Worm (Caenorhabditis elegans) whole organism, late embryonic: ENCODE data around the gene C40A11.8.

ENCODE experiments used
- C38D4.7 ChIP-seq: fragments of 200-800 bp; sonication (Bioruptor generic); optimal IDR thresholded peaks from 2 replicates; lab custom pipeline; 2018; ENCODE audit warnings: mild to moderate bottlenecking, missing genetic modification characterization, moderate library complexity, missing compliant biosample characterization
- F13H6.1 ChIP-seq: sonication (generic microtip); optimal IDR thresholded peaks from 2 replicates; lab custom pipeline; 2016; ENCODE audit warnings: missing genetic modification characterization, missing compliant biosample characterization
- T23F11.4 ChIP-seq: fragments of 200-800 bp; sonication (Bioruptor generic); optimal IDR thresholded peaks from 2 replicates; lab custom pipeline; 2018; ENCODE audit warnings: mild to moderate bottlenecking, missing genetic modification characterization, missing compliant biosample characterization
- Y22D7AL.16 ChIP-seq: sonication (generic microtip); optimal IDR thresholded peaks from 2 replicates; lab custom pipeline; 2016; ENCODE audit warnings: missing genetic modification characterization, missing compliant biosample characterization
- ceh-22 ChIP-seq: sonication (generic microtip); optimal IDR thresholded peaks from 2 replicates; lab custom pipeline; 2017; ENCODE audit warnings: missing biosample characterization, missing genetic modification characterization
- ceh-24 ChIP-seq: sonication (generic microtip); optimal IDR thresholded peaks from 2 replicates; lab custom pipeline; 2016; ENCODE audit warnings: mild to moderate bottlenecking, missing genetic modification characterization, missing compliant biosample characterization
- ceh-9 ChIP-seq: sonication (generic microtip); optimal IDR thresholded peaks from 2 replicates; lab custom pipeline; 2016; ENCODE audit warnings: mild to moderate bottlenecking, missing genetic modification characterization, inconsistent platforms, missing compliant biosample characterization
- che-1 ChIP-seq: sonication (generic microtip); optimal IDR thresholded peaks from 2 replicates; lab custom pipeline; 2016; ENCODE audit warnings: mild to moderate bottlenecking, missing genetic modification characterization, missing compliant biosample characterization
- dve-1 ChIP-seq: sonication (generic microtip); optimal IDR thresholded peaks from 2 replicates; lab custom pipeline; 2017; ENCODE audit warnings: antibody characterized with exemption, mild to moderate bottlenecking, missing genetic modification characterization, missing compliant biosample characterization
- elt-4 ChIP-seq: sonication (generic microtip); optimal IDR thresholded peaks from 2 replicates; lab custom pipeline; 2016; ENCODE audit warnings: missing genetic modification characterization, missing compliant biosample characterization
- ets-4 ChIP-seq: sonication (generic microtip); optimal IDR thresholded peaks from 2 replicates; lab custom pipeline; 2016; ENCODE audit warnings: missing genetic modification characterization, missing compliant biosample characterization
- eyg-1 ChIP-seq: sonication (generic microtip); optimal IDR thresholded peaks from 2 replicates; lab custom pipeline; 2016; ENCODE audit warnings: missing genotype, missing genetic modification characterization, missing compliant biosample characterization
- fax-1 ChIP-seq: sonication (generic microtip); optimal IDR thresholded peaks from 2 replicates; lab custom pipeline; 2016; ENCODE audit warnings: missing genotype, missing genetic modification characterization, missing compliant biosample characterization
- fkh-10 ChIP-seq: fragments of 150-350 bp; optimal IDR thresholded peaks from 2 replicates; lab custom pipeline; 2014; ENCODE audit warnings: missing biosample characterization, missing genetic modification reagents, missing genetic modification characterization
- gmeb-2 ChIP-seq: sonication (generic microtip); optimal IDR thresholded peaks from 2 replicates; lab custom pipeline; 2016; ENCODE audit warnings: missing genetic modification characterization, inconsistent platforms, missing compliant biosample characterization
- hlh-6 ChIP-seq: sonication (generic microtip); optimal IDR thresholded peaks from 2 replicates; lab custom pipeline; 2016; ENCODE audit warnings: missing genotype, missing genetic modification characterization, missing compliant biosample characterization
- hlh-8 ChIP-seq: sonication (generic microtip); optimal IDR thresholded peaks from 2 replicates; lab custom pipeline; 2016; ENCODE audit warnings: missing genotype, missing genetic modification characterization, missing compliant biosample characterization
- lin-11 ChIP-seq: fragments of 200-800 bp; sonication (Bioruptor generic); optimal IDR thresholded peaks from 2 replicates; lab custom pipeline; 2018; ENCODE audit warnings: mild to moderate bottlenecking, missing genetic modification characterization, missing compliant biosample characterization
- madf-2 ChIP-seq: sonication (generic microtip); optimal IDR thresholded peaks from 2 replicates; lab custom pipeline; 2017; ENCODE audit warnings: missing genetic modification characterization, missing compliant biosample characterization
- mec-3 ChIP-seq: sonication (generic microtip); optimal IDR thresholded peaks from 2 replicates; lab custom pipeline; 2016; ENCODE audit warnings: borderline replicate concordance, missing genetic modification characterization, missing compliant biosample characterization
- nfya-1 ChIP-seq: sonication (generic microtip); optimal IDR thresholded peaks from 2 replicates; lab custom pipeline; 2017; ENCODE audit warnings: missing genetic modification characterization, mild to moderate bottlenecking, missing compliant biosample characterization, antibody characterized with exemption, moderate library complexity
- npax-4 ChIP-seq: sonication (generic microtip); optimal IDR thresholded peaks from 2 replicates; lab custom pipeline; 2016; ENCODE audit warnings: missing genetic modification characterization, missing compliant biosample characterization
- pag-3 ChIP-seq: sonication (generic microtip); optimal IDR thresholded peaks from 2 replicates; lab custom pipeline; 2016; ENCODE audit warnings: missing compliant biosample characterization, missing genetic modification characterization, borderline replicate concordance
- pat-9 ChIP-seq: fragments of 200-800 bp; sonication (Bioruptor generic); optimal IDR thresholded peaks from 2 replicates; lab custom pipeline; 2018; ENCODE audit warnings: mild to moderate bottlenecking, missing genetic modification characterization, moderate library complexity, missing compliant biosample characterization
- pha-2 ChIP-seq: sonication (generic microtip); optimal IDR thresholded peaks from 2 replicates; lab custom pipeline; 2017; ENCODE audit warnings: mild to moderate bottlenecking, missing genetic modification characterization, missing compliant biosample characterization
- pha-4 ChIP-seq: fragments of 150-350 bp; optimal IDR thresholded peaks from 2 replicates; lab custom pipeline; 2018; ENCODE audit warnings: missing biosample characterization, missing genetic modification reagents, missing genetic modification characterization
- pqm-1 ChIP-seq: sonication (generic microtip); optimal IDR thresholded peaks from 2 replicates; lab custom pipeline; 2016; ENCODE audit warnings: missing genetic modification characterization, missing compliant biosample characterization
- pros-1 ChIP-seq: fragments of 150-350 bp; optimal IDR thresholded peaks from 2 replicates; lab custom pipeline; 2014; ENCODE audit warnings: missing biosample characterization, missing genetic modification reagents, missing genetic modification characterization
- sdc-2 ChIP-seq: sonication (generic microtip); optimal IDR thresholded peaks from 2 replicates; lab custom pipeline; 2016; ENCODE audit warnings: missing genotype, missing genetic modification characterization, missing compliant biosample characterization
- sox-2 ChIP-seq: fragments of 200-800 bp; sonication (Bioruptor generic); IDR thresholded peaks from 2 replicates; pipeline ENCODE4 v1.3.6; 2022; ENCODE audit warnings: missing genetic modification reagents, missing genetic modification characterization, missing compliant biosample characterization
- sox-4 ChIP-seq: sonication (generic microtip); optimal IDR thresholded peaks from 2 replicates; lab custom pipeline; 2017; ENCODE audit warnings: mild to moderate bottlenecking, missing genetic modification characterization, inconsistent platforms, missing compliant biosample characterization
- syd-9 ChIP-seq: sonication (generic microtip); optimal IDR thresholded peaks from 2 replicates; lab custom pipeline; 2016; ENCODE audit warnings: mild to moderate bottlenecking, missing genetic modification characterization, moderate library complexity, missing compliant biosample characterization
- unc-42 ChIP-seq: sonication (generic microtip); optimal IDR thresholded peaks from 2 replicates; lab custom pipeline; 2016; ENCODE audit warnings: missing genotype, missing genetic modification characterization, missing compliant biosample characterization
- unc-86 ChIP-seq: sonication (generic microtip); optimal IDR thresholded peaks from 2 replicates; lab custom pipeline; 2016; ENCODE audit warnings: missing genetic modification characterization, missing compliant biosample characterization
- zip-5 ChIP-seq: sonication (generic microtip); optimal IDR thresholded peaks from 2 replicates; lab custom pipeline; 2016; ENCODE audit warnings: missing genetic modification characterization, missing compliant biosample characterization

Gene C40A11.8

ce11 chrII:2122762-2123161 lies 28.0 kb downstream of the C40A11.8 start:
- TF ChIP-seq C38D4.7 (GFP tag; lab: Kevin White, UChicago) = no peak
- no peak for TF ChIP-seq lin-11 (tag; lab: Kevin White, UChicago)
- TF ChIP-seq pqm-1 (tag; lab: Kevin White, UChicago) = no peak
- TF ChIP-seq pha-4 = no peak
- TF ChIP-seq pat-9 (tag; lab: Kevin White, UChicago) = no peak

ce11 chrII:2122091-2122490 lies 28.6 kb downstream of the C40A11.8 start, which contains the start of gene math-37:
Gene math-37 (minus strand): TSS chrII:2122191.
- TF ChIP-seq sdc-2 (tag; lab: Kevin White, UChicago) = no peak
- TF ChIP-seq pat-9 (tag; lab: Kevin White, UChicago) = no peak
- TF ChIP-seq mec-3 (tag; lab: Kevin White, UChicago) = no peak
- TF ChIP-seq nfya-1 (tag; lab: Kevin White, UChicago) = no peak
- no peak for TF ChIP-seq Y22D7AL.16 (tag; lab: Kevin White, UChicago)
- TF ChIP-seq elt-4 (tag; lab: Kevin White, UChicago) = no peak
- TF ChIP-seq hlh-6 (tag; lab: Kevin White, UChicago) = no peak
- no peak for TF ChIP-seq pha-2 (tag; lab: Kevin White, UChicago)
- no peak for TF ChIP-seq gmeb-2

- TF ChIP-seq ceh-9 (tag; lab: Kevin White, UChicago) (no peak), npax-4 (no peak), gmeb-2 (no peak), T23F11.4 (GFP tag; lab: Kevin White, UChicago) (no peak), syd-9 (tag; lab: Kevin White, UChicago) (no peak), fax-1 (tag; lab: Kevin White, UChicago) (no peak), ets-4 (tag; lab: Kevin White, UChicago) (no peak), ceh-22 (tag; lab: Kevin White, UChicago) (no peak), dve-1 (tag; lab: Kevin White, UChicago) (no peak), pag-3 (tag; lab: Kevin White, UChicago) (no peak), sdc-2 (tag; lab: Kevin White, UChicago) (no peak), madf-2 (tag; lab: Kevin White, UChicago) (no peak), fkh-10 (GFP tag; lab: Kevin White, UChicago) (no peak)
Measured at ce11 chrII:2116794-2117193, 33.9 kb downstream of the C40A11.8 start, which contains the start of gene srh-195. Gene srh-195 (minus strand): TSS chrII:2116894.

ce11 chrII:2114488-2114887 lies 36.2 kb downstream of the C40A11.8 start:
- TF ChIP-seq dve-1 (tag; lab: Kevin White, UChicago) = no peak
- TF ChIP-seq unc-42 = no peak
- TF ChIP-seq ceh-22 (tag; lab: Kevin White, UChicago) = no peak
- no peak for TF ChIP-seq pros-1 (tag; lab: Kevin White, UChicago)
- TF ChIP-seq unc-86 = no peak
- TF ChIP-seq F13H6.1 (tag; lab: Kevin White, UChicago) = no peak
- no peak for TF ChIP-seq sox-2
- TF ChIP-seq ceh-24 = no peak
- TF ChIP-seq gmeb-2 = no peak
- no peak for TF ChIP-seq zip-5 (tag; lab: Kevin White, UChicago)
- no peak for TF ChIP-seq eyg-1 (tag; lab: Kevin White, UChicago)

ce11 chrII:2112948-2113347 lies 37.8 kb downstream of the C40A11.8 start, which contains the start of gene R52.6:
Gene R52.6 (minus strand): TSS chrII:2113048.
- TF ChIP-seq che-1 (no peak), pat-9 (tag; lab: Kevin White, UChicago) (no peak), hlh-8 (tag; lab: Kevin White, UChicago) (no peak), sox-4 (tag; lab: Kevin White, UChicago) (no peak), fkh-10 (GFP tag; lab: Kevin White, UChicago) (no peak), unc-86 (no peak)
- TF ChIP-seq, all 69 proteins: peak for 0
